Fruit fly (Drosophila melanogaster) whole organism, embryonic: ENCODE measurements around the gene Cyp12a4.

Experiments
- CG10321 ChIP-seq: fragments of 200-800 bp; sonication (Bioruptor generic); IDR thresholded peaks from 2 replicates; pipeline ENCODE4 v1.3.6; 2022; ENCODE audit warnings: missing biosample characterization, missing genetic modification characterization
- CG12219 ChIP-seq: fragments of 200-800 bp; sonication (Bioruptor generic); optimal IDR thresholded peaks from 3 replicates; lab custom pipeline; 2018; ENCODE audit warnings: missing biosample characterization, mild to moderate bottlenecking, missing genetic modification characterization
- CG12391 ChIP-seq: fragments of 200-800 bp; sonication (Bioruptor generic); optimal IDR thresholded peaks from 3 replicates; lab custom pipeline; 2018; ENCODE audit warnings: missing biosample characterization, mild to moderate bottlenecking, missing genetic modification characterization, moderate library complexity
- CG12744 ChIP-seq: fragments of 200-800 bp; sonication (Bioruptor generic); optimal IDR thresholded peaks from 2 replicates; lab custom pipeline; 2016; ENCODE audit warnings: missing biosample characterization, missing genetic modification characterization
- CG14710 ChIP-seq: fragments of 200-800 bp; sonication (Bioruptor generic); optimal IDR thresholded peaks from 3 replicates; lab custom pipeline; 2019; ENCODE audit warnings: missing biosample characterization, mild to moderate bottlenecking, missing genetic modification characterization, moderate library complexity
- CG16813 ChIP-seq: fragments of 200-800 bp; sonication (Bioruptor generic); IDR thresholded peaks from 3 replicates; pipeline ENCODE4 v1.3.6; 2022; ENCODE audit warnings: missing biosample characterization, missing genetic modification characterization; ENCODE audit not compliant: partially characterized antibody
- CG17186 ChIP-seq: fragments of 200-800 bp; sonication (Bioruptor generic); optimal IDR thresholded peaks from 3 replicates; lab custom pipeline; 2017; ENCODE audit warnings: missing biosample characterization, missing genetic modification reagents, missing genetic modification characterization
- CG17802 ChIP-seq: fragments of 200-800 bp; sonication (Bioruptor generic); optimal IDR thresholded peaks from 2 replicates; lab custom pipeline; 2018; ENCODE audit warnings: missing biosample characterization, mild to moderate bottlenecking, missing genetic modification characterization, moderate library complexity
- CG17912 ChIP-seq: fragments of 200-800 bp; sonication (Bioruptor generic); optimal IDR thresholded peaks from 2 replicates; lab custom pipeline; 2018; ENCODE audit warnings: missing biosample characterization, mild to moderate bottlenecking, missing genetic modification characterization
- CG1832 ChIP-seq: fragments of 200-800 bp; sonication (Bioruptor generic); optimal IDR thresholded peaks from 2 replicates; lab custom pipeline; 2017; ENCODE audit warnings: missing biosample characterization, mild to moderate bottlenecking, missing genetic modification characterization, inconsistent platforms
- CG18599 ChIP-seq: fragments of 200-800 bp; sonication (Bioruptor generic); optimal IDR thresholded peaks from 3 replicates; lab custom pipeline; 2017; ENCODE audit warnings: missing biosample characterization, missing genetic modification characterization, mild to moderate bottlenecking, moderate library complexity, missing genetic modification reagents
- CG31441 ChIP-seq: fragments of 200-800 bp; sonication (Bioruptor generic); IDR thresholded peaks from 2 replicates; pipeline ENCODE4 v1.3.6; 2022; ENCODE audit warnings: missing biosample characterization, missing genetic modification characterization
- CG3407 ChIP-seq: fragments of 200-800 bp; sonication (Bioruptor generic); optimal IDR thresholded peaks from 2 replicates; lab custom pipeline; 2018; ENCODE audit warnings: missing biosample characterization, mild to moderate bottlenecking, missing genetic modification characterization
- CG4404 ChIP-seq: fragments of 200-800 bp; sonication (Bioruptor generic); IDR thresholded peaks from 2 replicates; pipeline ENCODE4 v1.3.6; 2022; ENCODE audit warnings: missing biosample characterization, missing genetic modification characterization
- CG6654 ChIP-seq: fragments of 200-800 bp; sonication (Bioruptor generic); optimal IDR thresholded peaks from 2 replicates; lab custom pipeline; 2017; ENCODE audit warnings: missing biosample characterization, mild to moderate bottlenecking, missing genetic modification characterization
- CG7271 ChIP-seq: fragments of 200-800 bp; sonication (Bioruptor generic); optimal IDR thresholded peaks from 2 replicates; lab custom pipeline; 2018; ENCODE audit warnings: missing biosample characterization, mild to moderate bottlenecking, missing genetic modification characterization, moderate library complexity
- CG7372 ChIP-seq: fragments of 200-800 bp; sonication (Bioruptor generic); IDR thresholded peaks from 2 replicates; pipeline ENCODE4 v1.3.6; 2022; ENCODE audit warnings: missing biosample characterization, missing genetic modification characterization
- CG7556 ChIP-seq: fragments of 200-800 bp; sonication (Bioruptor generic); optimal IDR thresholded peaks from 2 replicates; lab custom pipeline; 2017; ENCODE audit warnings: missing biosample characterization, mild to moderate bottlenecking, missing genetic modification characterization
- CG7745 ChIP-seq: fragments of 200-800 bp; sonication (Bioruptor generic); optimal IDR thresholded peaks from 2 replicates; lab custom pipeline; 2018; ENCODE audit warnings: missing biosample characterization, mild to moderate bottlenecking, missing genetic modification characterization, moderate library complexity
- CG7963 ChIP-seq: fragments of 200-800 bp; sonication (Bioruptor generic); IDR thresholded peaks from 3 replicates; pipeline ENCODE4 v1.3.6; 2022; ENCODE audit warnings: missing biosample characterization, missing genetic modification characterization; ENCODE audit not compliant: partially characterized antibody
- CG9609 ChIP-seq: fragments of 200-800 bp; sonication (Bioruptor generic); optimal IDR thresholded peaks from 3 replicates; lab custom pipeline; 2016; ENCODE audit warnings: missing biosample characterization, missing genetic modification characterization
- Camta ChIP-seq: fragments of 200-800 bp; sonication (Bioruptor generic); optimal IDR thresholded peaks from 2 replicates; lab custom pipeline; 2016; ENCODE audit warnings: missing biosample characterization, missing genetic modification characterization
- D19B ChIP-seq: fragments of 200-800 bp; sonication (Bioruptor generic); optimal IDR thresholded peaks from 2 replicates; lab custom pipeline; 2017; ENCODE audit warnings: missing biosample characterization, mild to moderate bottlenecking, missing genetic modification characterization
- Deaf1 ChIP-seq: fragments of 200-800 bp; optimal IDR thresholded peaks from 3 replicates; lab custom pipeline; 2019; ENCODE audit warnings: missing biosample characterization, mild to moderate bottlenecking, missing genetic modification characterization, moderate library complexity
- Dip2 ChIP-seq: fragments of 200-800 bp; sonication (Bioruptor generic); IDR thresholded peaks from 2 replicates; pipeline ENCODE4 v1.3.6; 2022; ENCODE audit warnings: missing biosample characterization, missing genetic modification characterization
- Ets97D ChIP-seq: fragments of 200-800 bp; sonication (Bioruptor generic); optimal IDR thresholded peaks from 3 replicates; lab custom pipeline; 2016; ENCODE audit warnings: missing biosample characterization, missing genetic modification characterization
- Fer2 ChIP-seq: fragments of 200-800 bp; sonication (Bioruptor generic); optimal IDR thresholded peaks from 2 replicates; lab custom pipeline; 2018; ENCODE audit warnings: missing biosample characterization, mild to moderate bottlenecking, missing genetic modification characterization, moderate library complexity
- H15 ChIP-seq: fragments of 200-800 bp; sonication (Bioruptor generic); IDR thresholded peaks from 3 replicates; pipeline ENCODE4 v1.3.6; 2022; ENCODE audit warnings: missing biosample characterization, missing genetic modification characterization
- Hr3 ChIP-seq: fragments of 200-800 bp; sonication (Bioruptor generic); optimal IDR thresholded peaks from 3 replicates; lab custom pipeline; 2016; ENCODE audit warnings: missing biosample characterization, missing genetic modification characterization
- MBD-R2 ChIP-seq: fragments of 200-800 bp; sonication (Bioruptor generic); IDR thresholded peaks from 2 replicates; pipeline ENCODE4 v1.3.6; 2022; ENCODE audit warnings: missing biosample characterization, missing genetic modification characterization
- Rfx ChIP-seq: fragments of 200-800 bp; sonication (Bioruptor generic); IDR thresholded peaks from 2 replicates; pipeline ENCODE4 v1.3.6; 2022; ENCODE audit warnings: missing biosample characterization, missing genetic modification characterization
- amos ChIP-seq: fragments of 200-800 bp; sonication (Bioruptor generic); IDR thresholded peaks from 2 replicates; pipeline ENCODE4 v1.3.6; 2022; ENCODE audit warnings: missing biosample characterization, missing genetic modification characterization; ENCODE audit not compliant: partially characterized antibody
- bcd ChIP-seq: fragments of 200-800 bp; sonication (Bioruptor generic); optimal IDR thresholded peaks from 2 replicates; lab custom pipeline; 2017; ENCODE audit warnings: missing biosample characterization, mild to moderate bottlenecking, missing genetic modification characterization
- bigmax ChIP-seq: fragments of 200-800 bp; sonication (Bioruptor generic); optimal IDR thresholded peaks from 2 replicates; lab custom pipeline; 2018; ENCODE audit warnings: missing biosample characterization, mild to moderate bottlenecking, missing genetic modification characterization
- crol ChIP-seq: fragments of 200-800 bp; sonication (Bioruptor generic); IDR thresholded peaks from 2 replicates; pipeline ENCODE4 v1.3.6; 2022; ENCODE audit warnings: missing biosample characterization, missing genetic modification characterization
- cwo ChIP-seq: fragments of 200-800 bp; sonication (Bioruptor generic); optimal IDR thresholded peaks from 3 replicates; lab custom pipeline; 2017; ENCODE audit warnings: missing biosample characterization, missing genetic modification characterization, mild to moderate bottlenecking, moderate library complexity, missing genetic modification reagents
- dpn ChIP-seq, 2 experiments: fragments of 200-800 bp; sonication (Bioruptor generic); optimal IDR thresholded peaks; 3 replicates each; lab custom pipeline; 2016; ENCODE audit warnings: missing biosample characterization in 2 of 2, missing genetic modification characterization in 2 of 2
- gfzf ChIP-seq: fragments of 200-800 bp; sonication (Bioruptor generic); optimal IDR thresholded peaks from 2 replicates; lab custom pipeline; 2016; ENCODE audit warnings: missing biosample characterization, mild to moderate bottlenecking, missing genetic modification characterization, moderate library complexity
- ham ChIP-seq: fragments of 200-800 bp; sonication (Bioruptor generic); IDR thresholded peaks from 2 replicates; pipeline ENCODE4 v1.3.6; 2022; ENCODE audit warnings: missing biosample characterization, missing genetic modification characterization
- lilli ChIP-seq: fragments of 200-800 bp; sonication (Bioruptor generic); optimal IDR thresholded peaks from 3 replicates; lab custom pipeline; 2016; ENCODE audit warnings: missing biosample characterization, missing genetic modification characterization
- oc ChIP-seq: fragments of 200-800 bp; sonication (Bioruptor generic); optimal IDR thresholded peaks from 2 replicates; lab custom pipeline; 2018; ENCODE audit warnings: missing biosample characterization, mild to moderate bottlenecking, missing genetic modification characterization, moderate library complexity
- pan ChIP-seq, 4 experiments: fragments of >200 bp in 3 of 4; fragments of 200-800 bp in 1 of 4; sonication (Bioruptor generic) in 1 of 4; optimal IDR thresholded peaks in 3 of 4; IDR thresholded peaks in 1 of 4; 2 replicates each; pipeline versions ENCODE4 v1.3.6 to Lab custom; 2017 to 2022; ENCODE audit warnings: missing biosample characterization in 2 of 4, missing genetic modification characterization in 2 of 4, mixed read lengths in 1 of 4
- phol ChIP-seq: fragments of 200-800 bp; sonication (Bioruptor generic); optimal IDR thresholded peaks from 3 replicates; lab custom pipeline; 2018; ENCODE audit warnings: missing biosample characterization, mild to moderate bottlenecking, missing genetic modification characterization, moderate library complexity
- salm ChIP-seq: fragments of 200-800 bp; sonication (Bioruptor generic); optimal IDR thresholded peaks from 2 replicates; lab custom pipeline; 2018; ENCODE audit warnings: missing biosample characterization, mild to moderate bottlenecking, missing genetic modification characterization
- sim ChIP-seq: fragments of 200-800 bp; sonication (Bioruptor generic); IDR thresholded peaks from 2 replicates; pipeline ENCODE4 v1.3.6; 2022; ENCODE audit warnings: missing biosample characterization, missing genetic modification characterization
- ssp ChIP-seq: fragments of 200-800 bp; sonication (Bioruptor generic); IDR thresholded peaks from 2 replicates; pipeline ENCODE4 v1.3.6; 2022; ENCODE audit warnings: missing biosample characterization, missing genetic modification characterization
- twi ChIP-seq: fragments of 200-800 bp; optimal IDR thresholded peaks from 2 replicates; lab custom pipeline; 2019; ENCODE audit warnings: missing biosample characterization, mild to moderate bottlenecking, missing genetic modification characterization, moderate library complexity
- zfh2 ChIP-seq: fragments of 200-800 bp; sonication (Bioruptor generic); optimal IDR thresholded peaks from 2 replicates; lab custom pipeline; 2016; ENCODE audit warnings: missing biosample characterization, missing genetic modification characterization

The Cyp12a4 gene

DNA sequence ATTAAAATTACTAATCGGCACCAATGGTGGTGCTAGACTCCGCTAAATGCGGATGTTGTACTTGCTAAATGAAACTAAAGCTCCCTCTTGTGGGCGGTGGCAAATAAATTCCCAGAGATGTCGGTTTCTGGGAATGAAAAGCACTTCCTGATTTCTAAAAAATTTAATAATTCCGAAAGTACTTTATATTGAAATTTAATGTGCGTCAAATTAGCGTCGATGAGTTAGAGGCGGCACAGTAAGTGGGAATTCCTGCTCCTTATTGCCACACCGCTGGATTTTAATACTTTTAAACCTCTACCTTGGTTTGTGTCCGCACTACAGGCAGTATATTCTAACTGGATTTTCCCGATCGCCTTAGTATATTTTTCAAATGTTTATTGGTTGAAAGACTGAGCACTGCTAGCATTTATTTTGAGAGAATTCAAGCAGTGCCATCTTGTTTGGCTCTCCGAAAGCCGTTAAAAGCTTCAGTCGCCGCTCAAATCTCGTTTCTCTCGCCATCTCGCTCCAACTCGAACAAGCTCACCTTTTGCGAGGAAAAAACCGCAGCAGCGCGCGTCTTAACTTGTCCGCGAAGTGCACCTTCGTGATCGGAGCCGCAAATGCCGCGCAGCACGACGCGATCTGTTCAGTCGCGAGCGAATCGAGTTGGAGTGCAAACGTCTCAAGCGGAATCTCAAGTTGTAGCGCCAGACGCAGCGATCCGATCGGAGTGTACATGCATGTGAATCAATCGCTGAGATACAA lies 38.5 kb upstream of the Cyp12a4 start, which contains the start of gene CG6040 (continued):
- TF ChIP-seq CG18599, result peak; percentile 11
- 0 out of 2 replicates have a peak, but pooled peaks have one; percentile 10 for TF ChIP-seq CG7372 (GFP tag; lab: Robert Waterston, UW)
- TF ChIP-seq CG17802 (tag; lab: Kevin White, UChicago), result no peak
- TF ChIP-seq Rfx (GFP tag; lab: Robert Waterston, UW), result peak; percentile 62
- no peak for TF ChIP-seq Dip2 (GFP tag; lab: Robert Waterston, UW)
- no peak for TF ChIP-seq CG12744 (GFP tag; lab: Kevin White, UChicago)
- no peak for TF ChIP-seq CG7963
- peak; percentile 95 for TF ChIP-seq Deaf1 (tag; lab: Kevin White, UChicago)
- TF ChIP-seq Hr3 (GFP tag; lab: Kevin White, UChicago), result peak; percentile 30
- peak; percentile 63 for TF ChIP-seq CG1832 (GFP tag; lab: Kevin White, UChicago)
- peak; percentile 17 for TF ChIP-seq CG3407 (GFP tag; lab: Kevin White, UChicago)
- no peak for TF ChIP-seq salm (tag; lab: Kevin White, UChicago)
- TF ChIP-seq oc (tag; lab: Kevin White, UChicago), result peak; percentile 54
- TF ChIP-seq lilli, result peak; percentile 72
- TF ChIP-seq D19B (GFP tag; lab: Kevin White, UChicago), result no peak
- peak; percentile 28 for TF ChIP-seq zfh2
- no peak; the same call in 1 of the 2 replicates for TF ChIP-seq amos (GFP tag; lab: Robert Waterston, UW)
- peak; percentile 51 for TF ChIP-seq CG6654
- peak; percentile 78 for TF ChIP-seq phol (tag; lab: Kevin White, UChicago)
- TF ChIP-seq CG16813 (GFP tag; lab: Robert Waterston, UW), result peak; percentile 26; the same call in 2 of the 3 replicates
- peak; percentile 45; the same call in 1 of the 2 replicates for TF ChIP-seq CG31441
- no peak for TF ChIP-seq CG17912 (GFP tag; lab: Kevin White, UChicago)
- peak; percentile 55 for TF ChIP-seq CG12391 (tag; lab: Kevin White, UChicago)
- TF ChIP-seq MBD-R2 (GFP tag; lab: Robert Waterston, UW), result 0 out of 2 replicates have a peak, but pooled peaks have one; percentile 20
- TF ChIP-seq Camta (GFP tag; lab: Kevin White, UChicago), result peak; percentile 48
- peak; percentile 87 for TF ChIP-seq Ets97D
- TF ChIP-seq crol (GFP tag; lab: Robert Waterston, UW), result no peak
- TF ChIP-seq H15 (GFP tag; lab: Robert Waterston, UW), result no peak
- TF ChIP-seq bigmax, result no peak
- no peak for TF ChIP-seq CG7271
- no peak for TF ChIP-seq CG7745 (tag; lab: Kevin White, UChicago)
- peak; percentile 91 for TF ChIP-seq gfzf (GFP tag; lab: Kevin White, UChicago)
- TF ChIP-seq dpn (GFP tag; optimal IDR thresholded peaks at IDR 0.05; lab: Kevin White, UChicago), result peak; percentile 56 to 64
- peak; percentile 52; the same call in 1 of the 2 replicates for TF ChIP-seq CG10321 (GFP tag; lab: Robert Waterston, UW)
- no peak for TF ChIP-seq cwo (GFP tag; lab: Kevin White, UChicago)
- TF ChIP-seq CG7556, result peak; percentile 3
- TF ChIP-seq CG14710 (tag; lab: Kevin White, UChicago), result peak; percentile 78
- no peak for TF ChIP-seq Fer2
- peak; percentile 63 for TF ChIP-seq bcd (GFP tag; lab: Kevin White, UChicago)
- TF ChIP-seq CG12219, result no peak
- TF ChIP-seq ham, result no peak
- TF ChIP-seq CG4404 (GFP tag; lab: Robert Waterston, UW), result peak; percentile 14; the same call in 1 of the 2 replicates
- TF ChIP-seq CG9609 (GFP tag; lab: Kevin White, UChicago), result peak; percentile 71
- no peak for TF ChIP-seq sim (GFP tag; lab: Robert Waterston, UW)
- TF ChIP-seq twi (tag; lab: Kevin White, UChicago), result peak; percentile 30
- peak; percentile 11 for TF ChIP-seq CG17186 (GFP tag; lab: Kevin White, UChicago)
- no peak for TF ChIP-seq pan (optimal IDR thresholded peaks at IDR 0.05; lab: Kevin White, UChicago)
- no peak for TF ChIP-seq pan (GFP tag; optimal IDR thresholded peaks at IDR 0.05 in 1 of 2, IDR thresholded peaks at IDR 0.05 in 1 of 2)
- peak; percentile 26; the same call in 1 of the 2 replicates for TF ChIP-seq ssp
